Fruit fly (Drosophila melanogaster) whole organism, embryonic: ENCODE measurements around the gene cwo.

Source experiments
- Aef1 ChIP-seq: fragments of 200-800 bp; sonication (Bioruptor generic); IDR thresholded peaks from 3 replicates; pipeline ENCODE4 v1.3.6; 2022; ENCODE audit warnings: missing biosample characterization, missing genetic modification characterization
- Atf-2 ChIP-seq: fragments of 200-800 bp; sonication (Bioruptor generic); optimal IDR thresholded peaks from 2 replicates; lab custom pipeline; 2016; ENCODE audit warnings: missing biosample characterization, missing genetic modification characterization
- Atf6 ChIP-seq: fragments of 200-800 bp; sonication (Bioruptor generic); IDR thresholded peaks from 2 replicates; pipeline ENCODE4 v1.3.6; 2022; ENCODE audit warnings: missing biosample characterization, missing genetic modification characterization
- Bdp1 ChIP-seq: fragments of 200-800 bp; sonication (Bioruptor generic); optimal IDR thresholded peaks from 3 replicates; lab custom pipeline; 2016; ENCODE audit warnings: missing biosample characterization, missing genetic modification characterization
- Blimp-1 ChIP-seq: fragments of 200-800 bp; sonication (Bioruptor generic); optimal IDR thresholded peaks from 3 replicates; lab custom pipeline; 2018; ENCODE audit warnings: missing biosample characterization, missing genetic modification characterization, mild to moderate bottlenecking, moderate library complexity, missing genetic modification reagents
- CG10147 ChIP-seq: fragments of 200-800 bp; sonication (Bioruptor generic); optimal IDR thresholded peaks from 2 replicates; lab custom pipeline; 2019; ENCODE audit warnings: missing biosample characterization, mild to moderate bottlenecking, missing genetic modification characterization, moderate library complexity
- CG11247 ChIP-seq: fragments of 200-800 bp; sonication (Bioruptor generic); IDR thresholded peaks from 2 replicates; pipeline ENCODE4 v1.3.6; 2022; ENCODE audit warnings: missing biosample characterization, missing genetic modification characterization
- CG13775 ChIP-seq: fragments of 200-800 bp; sonication (Bioruptor generic); optimal IDR thresholded peaks from 3 replicates; lab custom pipeline; 2017; ENCODE audit warnings: missing biosample characterization, mild to moderate bottlenecking, missing genetic modification characterization
- CG14050 ChIP-seq: fragments of 200-800 bp; sonication (Bioruptor generic); IDR thresholded peaks from 3 replicates; pipeline ENCODE4 v1.3.6; 2022; ENCODE audit warnings: missing biosample characterization, missing genetic modification characterization
- CG14710 ChIP-seq: fragments of 200-800 bp; sonication (Bioruptor generic); optimal IDR thresholded peaks from 3 replicates; lab custom pipeline; 2019; ENCODE audit warnings: missing biosample characterization, mild to moderate bottlenecking, missing genetic modification characterization, moderate library complexity
- CG15011 ChIP-seq: fragments of 200-800 bp; sonication (Bioruptor generic); optimal IDR thresholded peaks from 3 replicates; lab custom pipeline; 2018; ENCODE audit warnings: missing biosample characterization, mild to moderate bottlenecking, missing genetic modification characterization
- CG1647 ChIP-seq: fragments of 200-800 bp; sonication (Bioruptor generic); optimal IDR thresholded peaks from 3 replicates; lab custom pipeline; 2016; ENCODE audit warnings: missing biosample characterization, missing genetic modification characterization
- CG17612 ChIP-seq: fragments of 200-800 bp; sonication (Bioruptor generic); IDR thresholded peaks from 2 replicates; pipeline ENCODE4 v1.3.6; 2022; ENCODE audit warnings: missing biosample characterization, missing genetic modification characterization
- CG18262 ChIP-seq: fragments of 200-800 bp; optimal IDR thresholded peaks from 3 replicates; lab custom pipeline; 2019; ENCODE audit warnings: missing biosample characterization, mild to moderate bottlenecking, missing genetic modification characterization, moderate library complexity
- CG18619 ChIP-seq: fragments of 200-800 bp; sonication (Bioruptor generic); optimal IDR thresholded peaks from 3 replicates; lab custom pipeline; 2017; ENCODE audit warnings: missing biosample characterization, mild to moderate bottlenecking, missing genetic modification characterization
- CG3065 ChIP-seq: fragments of 200-800 bp; sonication (Bioruptor generic); optimal IDR thresholded peaks from 2 replicates; lab custom pipeline; 2016; ENCODE audit warnings: missing biosample characterization, missing genetic modification characterization
- CG33557 ChIP-seq: fragments of 200-800 bp; sonication (Bioruptor generic); optimal IDR thresholded peaks from 2 replicates; lab custom pipeline; 2019; ENCODE audit warnings: missing biosample characterization, mild to moderate bottlenecking, missing genetic modification characterization, moderate library complexity
- CG8765 ChIP-seq: fragments of 200-800 bp; sonication (Bioruptor generic); IDR thresholded peaks from 2 replicates; pipeline ENCODE4 v1.3.6; 2022; ENCODE audit warnings: missing biosample characterization, missing genetic modification characterization
- CHES-1-like ChIP-seq: fragments of 200-800 bp; sonication (Bioruptor generic); optimal IDR thresholded peaks from 2 replicates; lab custom pipeline; 2016; ENCODE audit warnings: missing biosample characterization, missing genetic modification characterization
- Camta ChIP-seq: fragments of 200-800 bp; sonication (Bioruptor generic); optimal IDR thresholded peaks from 2 replicates; lab custom pipeline; 2016; ENCODE audit warnings: missing biosample characterization, missing genetic modification characterization
- Chrac-16 ChIP-seq: fragments of 200-800 bp; sonication (Bioruptor generic); optimal IDR thresholded peaks from 3 replicates; lab custom pipeline; 2016; ENCODE audit warnings: missing biosample characterization, missing genetic modification characterization
- D ChIP-seq, 2 experiments: fragments of 200-800 bp in 1 of 2; fragments of >200 bp in 1 of 2; sonication (Bioruptor generic) in 1 of 2; optimal IDR thresholded peaks; 2 replicates in 1 of 2; 3 replicates in 1 of 2; lab custom pipeline; 2017; ENCODE audit warnings: mild to moderate bottlenecking in 1 of 2, missing biosample characterization in 1 of 2, missing genetic modification characterization in 1 of 2, missing genetic modification reagents in 1 of 2
- Dad ChIP-seq: fragments of 200-800 bp; sonication (Bioruptor generic); optimal IDR thresholded peaks from 3 replicates; lab custom pipeline; 2016; ENCODE audit warnings: missing biosample characterization, missing genetic modification characterization
- Drgx ChIP-seq: fragments of 200-800 bp; sonication (Bioruptor generic); IDR thresholded peaks from 2 replicates; pipeline ENCODE4 v1.3.6; 2022; ENCODE audit warnings: missing biosample characterization, missing genetic modification characterization
- Ets65A ChIP-seq: fragments of 200-800 bp; sonication (Bioruptor generic); peaks from one replicate; lab custom pipeline; 2016; ENCODE audit warnings: missing biosample characterization, missing genetic modification characterization
- Gug ChIP-seq: fragments of 200-800 bp; sonication (Bioruptor generic); IDR thresholded peaks from 4 replicates; pipeline ENCODE4 v1.3.6; 2022; ENCODE audit warnings: missing biosample characterization, missing genetic modification characterization
- Hmr ChIP-seq: fragments of 200-800 bp; sonication (Bioruptor generic); optimal IDR thresholded peaks from 3 replicates; lab custom pipeline; 2017; ENCODE audit warnings: mild to moderate bottlenecking, missing biosample characterization, missing genetic modification reagents, missing genetic modification characterization
- Lhr ChIP-seq: fragments of 200-800 bp; sonication (Bioruptor generic); optimal IDR thresholded peaks from 3 replicates; lab custom pipeline; 2017; ENCODE audit warnings: mild to moderate bottlenecking, missing biosample characterization, missing genetic modification reagents, missing genetic modification characterization
- Max ChIP-seq: fragments of 200-800 bp; sonication (Bioruptor generic); optimal IDR thresholded peaks from 2 replicates; lab custom pipeline; 2016; ENCODE audit warnings: missing biosample characterization, mild to moderate bottlenecking, missing genetic modification characterization
- NFAT ChIP-seq: fragments of 200-800 bp; sonication (Bioruptor generic); IDR thresholded peaks from 2 replicates; pipeline ENCODE4 v1.3.6; 2022; ENCODE audit warnings: missing biosample characterization, missing genetic modification characterization
- PHDP ChIP-seq: fragments of 200-800 bp; sonication (Bioruptor generic); optimal IDR thresholded peaks from 3 replicates; lab custom pipeline; 2018; ENCODE audit warnings: missing biosample characterization, mild to moderate bottlenecking, missing genetic modification characterization, moderate library complexity
- Ravus ChIP-seq: fragments of 200-800 bp; sonication (Bioruptor generic); IDR thresholded peaks from 2 replicates; pipeline ENCODE4 v1.3.6; 2022; ENCODE audit warnings: missing biosample characterization, missing genetic modification characterization
- bab2 ChIP-seq: fragments of 200-800 bp; sonication (Bioruptor generic); optimal IDR thresholded peaks from 2 replicates; lab custom pipeline; 2016; ENCODE audit warnings: missing biosample characterization, missing genetic modification characterization
- bbx ChIP-seq: fragments of 200-800 bp; sonication (Bioruptor generic); IDR thresholded peaks from 2 replicates; pipeline ENCODE4 v1.3.6; 2022; ENCODE audit warnings: missing biosample characterization, missing genetic modification characterization; ENCODE audit not compliant: partially characterized antibody
- chinmo ChIP-seq: fragments of 200-800 bp; sonication (Bioruptor generic); IDR thresholded peaks from 4 replicates; pipeline ENCODE4 v1.3.6; 2022; ENCODE audit warnings: missing biosample characterization, missing genetic modification characterization; ENCODE audit not compliant: partially characterized antibody
- crc ChIP-seq: fragments of 200-800 bp; sonication (Bioruptor generic); optimal IDR thresholded peaks from 2 replicates; lab custom pipeline; 2016; ENCODE audit warnings: missing biosample characterization, missing genetic modification characterization
- crol ChIP-seq: fragments of 200-800 bp; sonication (Bioruptor generic); IDR thresholded peaks from 2 replicates; pipeline ENCODE4 v1.3.6; 2022; ENCODE audit warnings: missing biosample characterization, missing genetic modification characterization
- dan ChIP-seq: fragments of 200-800 bp; sonication (Bioruptor generic); IDR thresholded peaks from 2 replicates; pipeline ENCODE4 v1.3.6; 2022; ENCODE audit warnings: missing biosample characterization, missing genetic modification characterization
- fru ChIP-seq: fragments of >200 bp; optimal IDR thresholded peaks from 2 replicates; lab custom pipeline; 2017
- gcm2 ChIP-seq: fragments of 200-800 bp; sonication (Bioruptor generic); optimal IDR thresholded peaks from 2 replicates; lab custom pipeline; 2016; ENCODE audit warnings: missing biosample characterization, missing genetic modification characterization
- grn ChIP-seq: fragments of 200-800 bp; sonication (Bioruptor generic); optimal IDR thresholded peaks from 3 replicates; lab custom pipeline; 2017; ENCODE audit warnings: missing biosample characterization, missing genetic modification characterization
- hbn ChIP-seq: fragments of 200-800 bp; sonication (Bioruptor generic); IDR thresholded peaks from 2 replicates; pipeline ENCODE4 v1.3.6; 2022; ENCODE audit warnings: missing biosample characterization, missing genetic modification characterization; ENCODE audit not compliant: partially characterized antibody
- lilli ChIP-seq: fragments of 200-800 bp; sonication (Bioruptor generic); optimal IDR thresholded peaks from 3 replicates; lab custom pipeline; 2016; ENCODE audit warnings: missing biosample characterization, missing genetic modification characterization
- pfk ChIP-seq: fragments of 200-800 bp; sonication (Bioruptor generic); optimal IDR thresholded peaks from 2 replicates; lab custom pipeline; 2018; ENCODE audit warnings: missing biosample characterization, mild to moderate bottlenecking, missing genetic modification characterization, moderate library complexity
- pros ChIP-seq: fragments of 200-800 bp; sonication (Bioruptor generic); optimal IDR thresholded peaks from 3 replicates; lab custom pipeline; 2019; ENCODE audit warnings: missing biosample characterization, mild to moderate bottlenecking, missing genetic modification characterization, moderate library complexity
- psq ChIP-seq: fragments of 200-800 bp; sonication (Bioruptor generic); optimal IDR thresholded peaks from 2 replicates; lab custom pipeline; 2017; ENCODE audit warnings: missing biosample characterization, missing genetic modification characterization
- repo ChIP-seq: fragments of 200-800 bp; sonication (Bioruptor generic); optimal IDR thresholded peaks from 2 replicates; lab custom pipeline; 2016; ENCODE audit warnings: missing biosample characterization, missing genetic modification characterization
- sima ChIP-seq: fragments of 200-800 bp; sonication (Bioruptor generic); optimal IDR thresholded peaks from 2 replicates; lab custom pipeline; 2016; ENCODE audit warnings: missing biosample characterization, missing genetic modification characterization
- toy ChIP-seq: fragments of 200-800 bp; sonication (Bioruptor generic); IDR thresholded peaks from 2 replicates; pipeline ENCODE4 v1.3.6; 2022; ENCODE audit warnings: missing biosample characterization, missing genetic modification characterization
- vfl ChIP-seq: fragments of 200-800 bp; sonication (Bioruptor generic); optimal IDR thresholded peaks from 2 replicates; lab custom pipeline; 2016; ENCODE audit warnings: missing biosample characterization, missing genetic modification characterization

Gene cwo

dm6 chr3R:10411752-10412549 lies 23.9 kb downstream of the cwo start (continued):
- TF ChIP-seq crol (GFP tag; lab: Robert Waterston, UW) (no peak), pfk (GFP tag; lab: Kevin White, UChicago) (no peak), CG8765 (GFP tag; lab: Robert Waterston, UW) (no peak; the same call in 1 of the 2 replicates), fru (lab: Kevin White, UChicago) (no peak), CHES-1-like (no peak), Gug (GFP tag; lab: Robert Waterston, UW) (peak; percentile 53; the same call in 2 of the 4 replicates), dan (GFP tag; lab: Robert Waterston, UW) (no peak), CG15011 (GFP tag; lab: Kevin White, UChicago) (no peak), repo (GFP tag; lab: Kevin White, UChicago) (no peak), Lhr (no peak), Blimp-1 (peak; percentile 79), chinmo (GFP tag; lab: Robert Waterston, UW) (no peak), D (optimal IDR thresholded peaks at IDR 0.05; lab: Kevin White, UChicago) (no peak), D (GFP tag; optimal IDR thresholded peaks at IDR 0.05; lab: Kevin White, UChicago) (no peak), CG1647 (GFP tag; lab: Kevin White, UChicago) (no peak), CG14050 (GFP tag; lab: Robert Waterston, UW) (no peak), Atf6 (GFP tag; lab: Robert Waterston, UW) (0 out of 2 replicates have a peak, but pooled peaks have one; percentile 36), toy (GFP tag; lab: Robert Waterston, UW) (no peak), Drgx (GFP tag; lab: Robert Waterston, UW) (peak; percentile 68), NFAT (peak; percentile 53), Atf-2 (GFP tag; lab: Kevin White, UChicago) (no peak), gcm2 (GFP tag; lab: Kevin White, UChicago) (no peak), Dad (no peak), Aef1 (GFP tag; lab: Robert Waterston, UW) (peak; percentile 48), CG18619 (GFP tag; lab: Kevin White, UChicago) (no peak), Max (GFP tag; lab: Kevin White, UChicago) (no peak), psq (GFP tag; lab: Kevin White, UChicago) (no peak), Ets65A (GFP tag; lab: Kevin White, UChicago) (peak; percentile 84), CG3065 (no peak), hbn (GFP tag; lab: Robert Waterston, UW) (no peak), CG33557 (GFP tag; lab: Kevin White, UChicago) (no peak), CG14710 (no peak), grn (GFP tag; lab: Kevin White, UChicago) (peak; percentile 74), Chrac-16 (no peak), CG11247 (GFP tag; lab: Robert Waterston, UW) (peak; percentile 71), lilli (GFP tag; lab: Kevin White, UChicago) (peak; percentile 29), pros (GFP tag; lab: Kevin White, UChicago) (no peak), Camta (GFP tag; lab: Kevin White, UChicago) (peak; percentile 22), crc (GFP tag; lab: Kevin White, UChicago) (no peak), Ravus (peak; percentile 15; the same call in 1 of the 2 replicates), CG13775 (no peak), bbx (GFP tag; lab: Robert Waterston, UW) (no peak), sima (GFP tag; lab: Kevin White, UChicago) (no peak), PHDP (tag; lab: Kevin White, UChicago) (no peak), bab2 (GFP tag; lab: Kevin White, UChicago) (peak; percentile 41), CG18262 (tag; lab: Kevin White, UChicago) (no peak), CG17612 (no peak), CG10147 (no peak), Hmr (GFP tag; lab: Kevin White, UChicago) (no peak), Bdp1 (GFP tag; lab: Kevin White, UChicago) (no peak), vfl (GFP tag; lab: Kevin White, UChicago) (no peak)
